Fruit fly (Drosophila melanogaster) whole organism, embryonic: ENCODE data around the gene CG1785.

Experiments used
- Blimp-1 ChIP-seq: fragments of 200-800 bp; sonication (Bioruptor generic); optimal IDR thresholded peaks from 3 replicates; lab custom pipeline; 2018; ENCODE audit warnings: missing biosample characterization, missing genetic modification characterization, mild to moderate bottlenecking, moderate library complexity, missing genetic modification reagents
- CG10366 ChIP-seq: fragments of 200-800 bp; sonication (Bioruptor generic); IDR thresholded peaks from 2 replicates; pipeline ENCODE4 v1.3.6; 2022; ENCODE audit warnings: missing biosample characterization, missing genetic modification characterization
- CG1233 ChIP-seq: fragments of 200-800 bp; sonication (Bioruptor generic); optimal IDR thresholded peaks from 4 replicates; lab custom pipeline; 2018; ENCODE audit warnings: missing biosample characterization, mild to moderate bottlenecking, missing genetic modification characterization
- CG12659 ChIP-seq: fragments of 200-800 bp; sonication (Bioruptor generic); optimal IDR thresholded peaks from 3 replicates; lab custom pipeline; 2017; ENCODE audit warnings: mild to moderate bottlenecking, missing biosample characterization, missing genetic modification reagents, missing genetic modification characterization
- CG13287 ChIP-seq: fragments of 200-800 bp; sonication (Bioruptor generic); IDR thresholded peaks from 2 replicates; pipeline ENCODE4 v1.3.6; 2022; ENCODE audit warnings: missing biosample characterization, missing genetic modification characterization; ENCODE audit not compliant: partially characterized antibody
- CG14050 ChIP-seq: fragments of 200-800 bp; sonication (Bioruptor generic); IDR thresholded peaks from 3 replicates; pipeline ENCODE4 v1.3.6; 2022; ENCODE audit warnings: missing biosample characterization, missing genetic modification characterization
- CG14710 ChIP-seq: fragments of 200-800 bp; sonication (Bioruptor generic); optimal IDR thresholded peaks from 3 replicates; lab custom pipeline; 2019; ENCODE audit warnings: missing biosample characterization, mild to moderate bottlenecking, missing genetic modification characterization, moderate library complexity
- CG15479 ChIP-seq: fragments of 200-800 bp; sonication (Bioruptor generic); optimal IDR thresholded peaks from 3 replicates; lab custom pipeline; 2019; ENCODE audit warnings: missing biosample characterization, mild to moderate bottlenecking, missing genetic modification characterization, moderate library complexity
- CG1602 ChIP-seq: fragments of 200-800 bp; sonication (Bioruptor generic); optimal IDR thresholded peaks from 3 replicates; lab custom pipeline; 2016; ENCODE audit warnings: missing biosample characterization, missing genetic modification characterization
- CG2712 ChIP-seq: fragments of 200-800 bp; optimal IDR thresholded peaks from 3 replicates; lab custom pipeline; 2019; ENCODE audit warnings: missing biosample characterization, mild to moderate bottlenecking, missing genetic modification characterization, moderate library complexity
- CG2889 ChIP-seq: fragments of 200-800 bp; sonication (Bioruptor generic); IDR thresholded peaks from 3 replicates; pipeline ENCODE4 v1.3.6; 2022; ENCODE audit warnings: missing biosample characterization, missing genetic modification characterization
- CG31441 ChIP-seq: fragments of 200-800 bp; sonication (Bioruptor generic); IDR thresholded peaks from 2 replicates; pipeline ENCODE4 v1.3.6; 2022; ENCODE audit warnings: missing biosample characterization, missing genetic modification characterization
- CG34224 ChIP-seq: fragments of 200-800 bp; sonication (Bioruptor generic); IDR thresholded peaks from 3 replicates; pipeline ENCODE4 v1.3.6; 2022; ENCODE audit warnings: missing biosample characterization, missing genetic modification characterization; ENCODE audit not compliant: partially characterized antibody
- CG3726 ChIP-seq: fragments of 200-800 bp; sonication (Bioruptor generic); IDR thresholded peaks from 3 replicates; pipeline ENCODE4, ENCODE4 v1.3.6; 2022; ENCODE audit warnings: missing biosample characterization, missing genetic modification characterization
- CG42726 ChIP-seq: fragments of 200-800 bp; sonication (Bioruptor generic); IDR thresholded peaks from 2 replicates; pipeline ENCODE4 v1.3.6; 2022; ENCODE audit warnings: missing biosample characterization, missing genetic modification characterization; ENCODE audit not compliant: partially characterized antibody
- CG4820 ChIP-seq: fragments of 200-800 bp; sonication (Bioruptor generic); optimal IDR thresholded peaks from 3 replicates; lab custom pipeline; 2016; ENCODE audit warnings: missing biosample characterization, missing genetic modification characterization
- CG7786 ChIP-seq: fragments of 200-800 bp; sonication (Bioruptor generic); optimal IDR thresholded peaks from 2 replicates; lab custom pipeline; 2016; ENCODE audit warnings: missing biosample characterization, missing genetic modification characterization
- CHES-1-like ChIP-seq: fragments of 200-800 bp; sonication (Bioruptor generic); optimal IDR thresholded peaks from 2 replicates; lab custom pipeline; 2016; ENCODE audit warnings: missing biosample characterization, missing genetic modification characterization
- CTCF ChIP-seq: fragments of 200-800 bp; sonication (Bioruptor generic); optimal IDR thresholded peaks from 2 replicates; lab custom pipeline; 2017; ENCODE audit warnings: missing biosample characterization, mild to moderate bottlenecking, missing genetic modification characterization, moderate library complexity
- CrebB ChIP-seq: fragments of 200-800 bp; sonication (Bioruptor generic); optimal IDR thresholded peaks from 3 replicates; lab custom pipeline; 2018; ENCODE audit warnings: missing biosample characterization, mild to moderate bottlenecking, missing genetic modification characterization
- Eip74EF ChIP-seq, 2 experiments: fragments of 200-800 bp in 1 of 2; fragments of >200 bp in 1 of 2; sonication (Bioruptor generic) in 1 of 2; optimal IDR thresholded peaks; 2 replicates each; lab custom pipeline; 2017 to 2019; ENCODE audit warnings: missing biosample characterization in 2 of 2, missing genetic modification characterization in 2 of 2, mild to moderate bottlenecking in 1 of 2, moderate library complexity in 1 of 2
- Gsc ChIP-seq: fragments of 200-800 bp; sonication (Bioruptor generic); IDR thresholded peaks from 2 replicates; pipeline ENCODE4 v1.3.6; 2022; ENCODE audit warnings: missing biosample characterization, missing genetic modification characterization
- Gug ChIP-seq: fragments of 200-800 bp; sonication (Bioruptor generic); IDR thresholded peaks from 4 replicates; pipeline ENCODE4 v1.3.6; 2022; ENCODE audit warnings: missing biosample characterization, missing genetic modification characterization
- Hey ChIP-seq: fragments of 200-800 bp; sonication (Bioruptor generic); optimal IDR thresholded peaks from 3 replicates; lab custom pipeline; 2018; ENCODE audit warnings: missing biosample characterization, mild to moderate bottlenecking, missing genetic modification characterization
- Lhr ChIP-seq: fragments of 200-800 bp; sonication (Bioruptor generic); optimal IDR thresholded peaks from 3 replicates; lab custom pipeline; 2017; ENCODE audit warnings: mild to moderate bottlenecking, missing biosample characterization, missing genetic modification reagents, missing genetic modification characterization
- Lim3 ChIP-seq: fragments of 200-800 bp; sonication (Bioruptor generic); IDR thresholded peaks from 2 replicates; pipeline ENCODE4 v1.3.6; 2022; ENCODE audit warnings: missing biosample characterization, missing genetic modification characterization
- Mad ChIP-seq: fragments of 200-800 bp; sonication (Bioruptor generic); optimal IDR thresholded peaks from 2 replicates; lab custom pipeline; 2016; ENCODE audit warnings: missing biosample characterization, missing genetic modification characterization
- Oli ChIP-seq: fragments of 200-800 bp; sonication (Bioruptor generic); optimal IDR thresholded peaks from 2 replicates; lab custom pipeline; 2018; ENCODE audit warnings: missing biosample characterization, mild to moderate bottlenecking, missing genetic modification characterization, moderate library complexity
- Optix ChIP-seq: fragments of 200-800 bp; sonication (Bioruptor generic); IDR thresholded peaks from 3 replicates; pipeline ENCODE4 v1.3.6; 2022; ENCODE audit warnings: missing biosample characterization, missing genetic modification characterization
- PHDP ChIP-seq: fragments of 200-800 bp; sonication (Bioruptor generic); optimal IDR thresholded peaks from 3 replicates; lab custom pipeline; 2018; ENCODE audit warnings: missing biosample characterization, mild to moderate bottlenecking, missing genetic modification characterization, moderate library complexity
- YL-1 ChIP-seq: fragments of 200-800 bp; sonication (Bioruptor generic); optimal IDR thresholded peaks from 3 replicates; lab custom pipeline; 2017; ENCODE audit warnings: missing biosample characterization, mild to moderate bottlenecking, missing genetic modification characterization
- ash1 ChIP-seq: fragments of 200-800 bp; sonication (Bioruptor generic); optimal IDR thresholded peaks from 2 replicates; lab custom pipeline; 2018; ENCODE audit warnings: missing biosample characterization, mild to moderate bottlenecking, missing genetic modification characterization
- caup ChIP-seq: fragments of 200-800 bp; sonication (Bioruptor generic); optimal IDR thresholded peaks from 3 replicates; lab custom pipeline; 2017; ENCODE audit warnings: missing biosample characterization, mild to moderate bottlenecking, missing genetic modification characterization, moderate library complexity; ENCODE audit not compliant: severe bottlenecking
- chif ChIP-seq, 2 experiments: fragments of 200-800 bp; sonication (Bioruptor generic); optimal IDR thresholded peaks; 3 replicates each; lab custom pipeline; 2016; ENCODE audit warnings: missing biosample characterization in 2 of 2, missing genetic modification characterization in 2 of 2
- dmrt11E ChIP-seq: fragments of 200-800 bp; sonication (Bioruptor generic); optimal IDR thresholded peaks from 3 replicates; lab custom pipeline; 2018; ENCODE audit warnings: missing biosample characterization, mild to moderate bottlenecking, missing genetic modification characterization, moderate library complexity
- eve ChIP-seq, 2 experiments: fragments of >200 bp; optimal IDR thresholded peaks; 2 replicates each; lab custom pipeline; 2017; ENCODE audit warnings: missing biosample characterization in 2 of 2, missing genetic modification characterization in 2 of 2
- fd102C ChIP-seq: fragments of 200-800 bp; sonication (Bioruptor generic); optimal IDR thresholded peaks from 2 replicates; lab custom pipeline; 2018; ENCODE audit warnings: missing biosample characterization, mild to moderate bottlenecking, missing genetic modification characterization, moderate library complexity
- grn ChIP-seq: fragments of 200-800 bp; sonication (Bioruptor generic); optimal IDR thresholded peaks from 3 replicates; lab custom pipeline; 2017; ENCODE audit warnings: missing biosample characterization, missing genetic modification characterization
- insv ChIP-seq, 2 experiments: fragments of 200-800 bp; sonication (Bioruptor generic); optimal IDR thresholded peaks; 3 replicates each; lab custom pipeline; 2016 to 2018; ENCODE audit warnings: missing biosample characterization in 2 of 2, missing genetic modification characterization in 2 of 2
- maf-S ChIP-seq: fragments of 200-800 bp; sonication (Bioruptor generic); optimal IDR thresholded peaks from 2 replicates; lab custom pipeline; 2016; ENCODE audit warnings: missing biosample characterization, missing genetic modification characterization
- onecut ChIP-seq: fragments of 200-800 bp; sonication (Bioruptor generic); IDR thresholded peaks from 2 replicates; pipeline ENCODE4 v1.3.6; 2022; ENCODE audit warnings: missing biosample characterization, missing genetic modification characterization
- salm ChIP-seq: fragments of 200-800 bp; sonication (Bioruptor generic); optimal IDR thresholded peaks from 2 replicates; lab custom pipeline; 2018; ENCODE audit warnings: missing biosample characterization, mild to moderate bottlenecking, missing genetic modification characterization
- stwl ChIP-seq: fragments of 200-800 bp; sonication (Bioruptor generic); optimal IDR thresholded peaks from 3 replicates; lab custom pipeline; 2018; ENCODE audit warnings: missing biosample characterization, mild to moderate bottlenecking, missing genetic modification characterization, moderate library complexity
- trem ChIP-seq: fragments of 200-800 bp; optimal IDR thresholded peaks from 3 replicates; lab custom pipeline; 2019; ENCODE audit warnings: missing biosample characterization, mild to moderate bottlenecking, missing genetic modification characterization, moderate library complexity
- zen ChIP-seq: fragments of 200-800 bp; sonication (Bioruptor generic); optimal IDR thresholded peaks from 3 replicates; lab custom pipeline; 2018; ENCODE audit warnings: missing biosample characterization, mild to moderate bottlenecking, missing genetic modification characterization, moderate library complexity

The CG1785 gene

DNA sequence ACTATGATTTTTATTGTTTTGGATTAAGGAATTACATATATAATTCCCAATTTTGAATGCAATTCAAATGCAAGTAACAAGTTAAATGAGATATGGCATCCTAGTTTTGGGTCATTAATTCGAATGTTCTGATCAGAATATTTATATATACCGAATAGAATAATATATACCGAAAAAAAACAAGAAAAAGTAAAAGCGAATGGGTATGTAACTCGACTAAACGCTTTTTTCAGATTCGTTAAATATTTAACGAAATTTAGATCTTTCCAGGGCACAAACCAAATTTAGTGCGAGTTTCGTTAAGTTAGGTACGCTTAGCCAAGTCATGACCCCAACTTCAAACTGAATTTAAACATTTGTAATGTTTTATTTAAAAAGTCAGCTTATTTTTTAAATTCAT, 6.8 kb downstream of the CG1785 start (continued):
- TF ChIP-seq CG1602 (GFP tag; lab: Kevin White, UChicago) (no peak), ash1 (GFP tag; lab: Kevin White, UChicago) (no peak), chif (GFP tag; optimal IDR thresholded peaks at IDR 0.05; lab: Kevin White, UChicago) (no peak), YL-1 (GFP tag; lab: Kevin White, UChicago) (no peak), Eip74EF (GFP tag; optimal IDR thresholded peaks at IDR 0.05; lab: Kevin White, UChicago) (no peak), salm (no peak), CG31441 (GFP tag; lab: Robert Waterston, UW) (no peak), caup (no peak), CG14710 (peak; percentile 6), Lhr (peak; percentile 0), insv (GFP tag; optimal IDR thresholded peaks at IDR 0.05; lab: Kevin White, UChicago) (peak; percentile 38 to 95), CG4820 (no peak), CTCF (GFP tag; lab: Kevin White, UChicago) (peak; percentile 65), CG15479 (GFP tag; lab: Kevin White, UChicago) (no peak), Mad (no peak), CG14050 (GFP tag; lab: Robert Waterston, UW) (no peak), CG13287 (no peak), eve (GFP tag; optimal IDR thresholded peaks at IDR 0.05; lab: Kevin White, UChicago) (no peak), fd102C (GFP tag; lab: Kevin White, UChicago) (no peak), CHES-1-like (GFP tag; lab: Kevin White, UChicago) (no peak), stwl (tag; lab: Kevin White, UChicago) (peak; percentile 57), CG3726 (no peak), Oli (tag; lab: Kevin White, UChicago) (no peak), Hey (tag; lab: Kevin White, UChicago) (no peak), CG1233 (GFP tag; lab: Kevin White, UChicago) (no peak), maf-S (no peak), Optix (GFP tag; lab: Robert Waterston, UW) (no peak), CrebB (tag; lab: Kevin White, UChicago) (no peak), Gsc (GFP tag; lab: Robert Waterston, UW) (no peak), zen (tag; lab: Kevin White, UChicago) (peak; percentile 60), CG12659 (GFP tag; lab: Kevin White, UChicago) (no peak), trem (tag; lab: Kevin White, UChicago) (peak; percentile 13), CG34224 (no peak), onecut (GFP tag; lab: Robert Waterston, UW) (no peak), Lim3 (GFP tag; lab: Robert Waterston, UW) (no peak), grn (GFP tag; lab: Kevin White, UChicago) (no peak), CG2889 (GFP tag; lab: Robert Waterston, UW) (no peak), CG2712 (tag; lab: Kevin White, UChicago) (peak; percentile 9), Blimp-1 (peak; percentile 61), CG10366 (no peak), dmrt11E (tag; lab: Kevin White, UChicago) (no peak), CG42726 (GFP tag; lab: Robert Waterston, UW) (no peak), Gug (GFP tag; lab: Robert Waterston, UW) (no peak), CG7786 (GFP tag; lab: Kevin White, UChicago) (no peak), PHDP (tag; lab: Kevin White, UChicago) (no peak)
